Worm (Caenorhabditis elegans) whole organism, L1 larva: ENCODE results near the gene eng-1.

ENCODE experiments used
- C16A3.4 ChIP-seq: fragments of 150-350 bp; optimal IDR thresholded peaks from 2 replicates; lab custom pipeline; 2014; ENCODE audit warnings: missing biosample characterization, missing genetic modification characterization
- aha-1 ChIP-seq: fragments of 150-350 bp; optimal IDR thresholded peaks from 2 replicates; lab custom pipeline; 2014; ENCODE audit warnings: missing biosample characterization, missing genetic modification characterization
- alr-1 ChIP-seq: fragments of 200-800 bp; sonication (Bioruptor generic); optimal IDR thresholded peaks from 2 replicates; lab custom pipeline; 2018; ENCODE audit warnings: borderline replicate concordance, mild to moderate bottlenecking, missing genetic modification characterization, missing compliant biosample characterization
- aly-2 ChIP-seq: fragments of 150-350 bp; optimal IDR thresholded peaks from 2 replicates; lab custom pipeline; 2014; ENCODE audit warnings: missing biosample characterization, missing genetic modification characterization
- ama-1 ChIP-seq: fragments of 150-350 bp; optimal IDR thresholded peaks from 2 replicates; lab custom pipeline; 2014
- blmp-1 ChIP-seq: fragments of 150-350 bp; optimal IDR thresholded peaks from 2 replicates; lab custom pipeline; 2014; ENCODE audit warnings: missing biosample characterization, missing genetic modification characterization
- ceh-63 ChIP-seq: fragments of 200-800 bp; sonication (Bioruptor generic); optimal IDR thresholded peaks from 2 replicates; lab custom pipeline; 2018; ENCODE audit warnings: mild to moderate bottlenecking, missing genetic modification characterization, missing compliant biosample characterization
- ceh-8 ChIP-seq: fragments of 200-800 bp; sonication (Bioruptor generic); optimal IDR thresholded peaks from 2 replicates; lab custom pipeline; 2018; ENCODE audit warnings: mild to moderate bottlenecking, missing genetic modification characterization, moderate library complexity, missing compliant biosample characterization
- ceh-82 ChIP-seq, 3 experiments: fragments of 150-350 bp in 1 of 3; sonication (generic microtip) in 2 of 3; optimal IDR thresholded peaks; 2 replicates each; lab custom pipeline; 2014 to 2017; ENCODE audit warnings: missing biosample characterization in 3 of 3, missing genetic modification characterization in 3 of 3
- ceh-88 ChIP-seq: fragments of 200-800 bp; sonication (Bioruptor generic); IDR thresholded peaks from 2 replicates; pipeline ENCODE4 v1.3.6; 2022; ENCODE audit warnings: missing genetic modification characterization, missing compliant biosample characterization
- ces-1 ChIP-seq: fragments of 150-350 bp; optimal IDR thresholded peaks from 2 replicates; lab custom pipeline; 2014; ENCODE audit warnings: missing biosample characterization, missing genetic modification reagents, missing genetic modification characterization
- dpl-1 ChIP-seq, 3 experiments: fragments of 150-350 bp in 2 of 3; sonication (generic microtip) in 1 of 3; optimal IDR thresholded peaks; 2 replicates each; lab custom pipeline; 2014 to 2017; ENCODE audit warnings: missing biosample characterization in 3 of 3, missing genetic modification characterization in 3 of 3, missing genetic modification reagents in 3 of 3
- dsc-1 ChIP-seq: sonication (generic microtip); optimal IDR thresholded peaks from 2 replicates; lab custom pipeline; 2016; ENCODE audit warnings: mild to moderate bottlenecking, missing genetic modification characterization, missing compliant biosample characterization
- efl-1 ChIP-seq, 4 experiments: fragments of 150-350 bp; optimal IDR thresholded peaks in 3 of 4; peaks in 1 of 4; 1 replicate in 1 of 4; 2 replicates in 3 of 4; lab custom pipeline; 2014; ENCODE audit warnings: missing biosample characterization in 2 of 4, missing genetic modification characterization in 2 of 4, missing genetic modification reagents in 2 of 4
- elt-2 ChIP-seq: sonication (generic microtip); optimal IDR thresholded peaks from 2 replicates; lab custom pipeline; 2016; ENCODE audit warnings: missing genetic modification characterization, mild to moderate bottlenecking, inconsistent platforms, missing compliant biosample characterization, missing genetic modification reagents
- elt-3 ChIP-seq, 6 experiments: fragments of 150-350 bp in 1 of 6; sonication (generic microtip); optimal IDR thresholded peaks; 2 replicates each; lab custom pipeline; 2017 to 2018; ENCODE audit warnings: missing biosample characterization in 6 of 6, missing genetic modification characterization in 6 of 6, inconsistent platforms in 1 of 6
- ets-5 ChIP-seq: fragments of 200-800 bp; sonication (Bioruptor generic); IDR thresholded peaks from 2 replicates; pipeline ENCODE4 v1.3.6; 2022; ENCODE audit warnings: missing genetic modification characterization, missing compliant biosample characterization
- fkh-10 ChIP-seq: sonication (generic microtip); optimal IDR thresholded peaks from 2 replicates; lab custom pipeline; 2017; ENCODE audit warnings: missing biosample characterization, missing genetic modification reagents, missing genetic modification characterization
- fkh-8 ChIP-seq: sonication (generic microtip); optimal IDR thresholded peaks from 2 replicates; lab custom pipeline; 2016; ENCODE audit warnings: mild to moderate bottlenecking, missing genetic modification characterization, missing compliant biosample characterization
- grh-1 ChIP-seq: fragments of 200-800 bp; sonication (Bioruptor generic); IDR thresholded peaks from 2 replicates; pipeline ENCODE4 v1.3.6; 2022; ENCODE audit warnings: missing genetic modification reagents, missing genetic modification characterization, missing compliant biosample characterization
- hlh-17 ChIP-seq: fragments of 200-800 bp; sonication (Bioruptor generic); optimal IDR thresholded peaks from 2 replicates; lab custom pipeline; 2018; ENCODE audit warnings: missing genetic modification characterization, mild to moderate bottlenecking, missing compliant biosample characterization, moderate library complexity, borderline replicate concordance
- hlh-4 ChIP-seq: sonication (generic microtip); optimal IDR thresholded peaks from 2 replicates; lab custom pipeline; 2016; ENCODE audit warnings: mild to moderate bottlenecking, missing genetic modification characterization, missing compliant biosample characterization
- hpl-2 ChIP-seq: fragments of 150-350 bp; optimal IDR thresholded peaks from 2 replicates; lab custom pipeline; 2014; ENCODE audit warnings: missing biosample characterization, missing genetic modification reagents, missing genetic modification characterization
- isw-1 ChIP-seq: fragments of 200-800 bp; sonication (Bioruptor generic); IDR thresholded peaks from 2 replicates; pipeline ENCODE4 v1.3.6; 2022; ENCODE audit warnings: missing genetic modification characterization, missing compliant biosample characterization
- lin-14 ChIP-seq: fragments of 200-800 bp; sonication (Bioruptor generic); optimal IDR thresholded peaks from 2 replicates; lab custom pipeline; 2018; ENCODE audit warnings: mild to moderate bottlenecking, missing genetic modification characterization, moderate library complexity, missing compliant biosample characterization
- lin-15B ChIP-seq: fragments of 150-350 bp; sonication (generic microtip); optimal IDR thresholded peaks from 3 replicates; lab custom pipeline; 2014; ENCODE audit warnings: missing biosample characterization, missing genetic modification characterization
- lin-35 ChIP-seq, 2 experiments: fragments of 150-350 bp; optimal IDR thresholded peaks; 2 replicates each; lab custom pipeline; 2014; ENCODE audit warnings: missing biosample characterization in 2 of 2, missing genetic modification characterization in 2 of 2, missing genetic modification reagents in 2 of 2
- lin-39 ChIP-seq: fragments of 150-350 bp; optimal IDR thresholded peaks from 2 replicates; lab custom pipeline; 2014; ENCODE audit warnings: missing biosample characterization, missing genetic modification reagents, missing genetic modification characterization
- lsy-2 ChIP-seq, 2 experiments: fragments of 150-350 bp; optimal IDR thresholded peaks; 2 replicates each; lab custom pipeline; 2014; ENCODE audit warnings: missing biosample characterization in 2 of 2, missing genetic modification characterization in 2 of 2
- mab-9 ChIP-seq: fragments of 200-800 bp; sonication (Bioruptor generic); IDR thresholded peaks from 2 replicates; pipeline ENCODE4 v1.3.6; 2022; ENCODE audit warnings: missing genetic modification reagents, missing genetic modification characterization, missing compliant biosample characterization
- mdl-1 ChIP-seq, 2 experiments: fragments of 150-350 bp; optimal IDR thresholded peaks; 2 replicates each; lab custom pipeline; 2014 to 2017; ENCODE audit warnings: missing biosample characterization in 2 of 2, missing genetic modification characterization in 2 of 2, inconsistent platforms in 1 of 2
- mep-1 ChIP-seq: fragments of 150-350 bp; optimal IDR thresholded peaks from 2 replicates; lab custom pipeline; 2014; ENCODE audit warnings: missing biosample characterization, missing genetic modification characterization
- nhr-19 ChIP-seq: fragments of 200-800 bp; sonication (Bioruptor generic); conservative IDR thresholded peaks from 2 replicates; pipeline ENCODE4 v1.3.6; 2022; ENCODE audit warnings: missing genetic modification characterization, missing compliant biosample characterization
- nhr-20 ChIP-seq: sonication (generic microtip); optimal IDR thresholded peaks from 2 replicates; lab custom pipeline; 2016; ENCODE audit warnings: mild to moderate bottlenecking, missing genetic modification characterization, missing compliant biosample characterization
- nhr-47 ChIP-seq: sonication (generic microtip); optimal IDR thresholded peaks from 2 replicates; lab custom pipeline; 2016; ENCODE audit warnings: mild to moderate bottlenecking, missing genetic modification characterization, moderate library complexity, missing compliant biosample characterization
- nhr-71 ChIP-seq: sonication (generic microtip); optimal IDR thresholded peaks from 2 replicates; lab custom pipeline; 2016; ENCODE audit warnings: mild to moderate bottlenecking, missing genetic modification characterization, moderate library complexity, missing compliant biosample characterization
- nhr-76 ChIP-seq: sonication (generic microtip); optimal IDR thresholded peaks from 2 replicates; lab custom pipeline; 2017; ENCODE audit warnings: missing biosample characterization, missing genetic modification characterization
- nhr-77 ChIP-seq: fragments of 150-350 bp; optimal IDR thresholded peaks from 2 replicates; lab custom pipeline; 2014; ENCODE audit warnings: missing biosample characterization, missing genetic modification characterization
- nhr-84 ChIP-seq: sonication (generic microtip); optimal IDR thresholded peaks from 2 replicates; lab custom pipeline; 2017; ENCODE audit warnings: missing biosample characterization, missing genetic modification characterization
- nhr-85 ChIP-seq: sonication (generic microtip); peaks from one replicate; lab custom pipeline; 2016; ENCODE audit warnings: missing genetic modification characterization, inconsistent platforms, missing compliant biosample characterization
- nhr-90 ChIP-seq: sonication (generic microtip); optimal IDR thresholded peaks from 2 replicates; lab custom pipeline; 2016; ENCODE audit warnings: mild to moderate bottlenecking, missing genetic modification characterization, missing compliant biosample characterization; ENCODE audit not compliant: poor library complexity
- pax-3 ChIP-seq: fragments of 200-800 bp; sonication (Bioruptor generic); optimal IDR thresholded peaks from 2 replicates; lab custom pipeline; 2018; ENCODE audit warnings: mild to moderate bottlenecking, missing genetic modification characterization, moderate library complexity, missing compliant biosample characterization
- pqm-1 ChIP-seq: sonication (generic microtip); optimal IDR thresholded peaks from 3 replicates; lab custom pipeline; 2017; ENCODE audit warnings: missing biosample characterization, missing genetic modification characterization
- skn-1 ChIP-seq: fragments of 150-350 bp; optimal IDR thresholded peaks from 2 replicates; lab custom pipeline; 2014; ENCODE audit warnings: missing biosample characterization, missing genetic modification characterization
- snu-23 ChIP-seq: sonication (generic microtip); optimal IDR thresholded peaks from 2 replicates; lab custom pipeline; 2016; ENCODE audit warnings: missing genetic modification characterization, missing compliant biosample characterization
- sptf-1 ChIP-seq: fragments of 150-350 bp; optimal IDR thresholded peaks from 2 replicates; lab custom pipeline; 2014; ENCODE audit warnings: missing biosample characterization, missing genetic modification characterization
- tbx-2 ChIP-seq: sonication (generic microtip); optimal IDR thresholded peaks from 2 replicates; lab custom pipeline; 2016; ENCODE audit warnings: missing genetic modification characterization, missing compliant biosample characterization
- unc-130 ChIP-seq: fragments of 150-350 bp; optimal IDR thresholded peaks from 2 replicates; lab custom pipeline; 2017; ENCODE audit warnings: missing biosample characterization, missing genetic modification characterization, inconsistent platforms
- unc-30 ChIP-seq: sonication (generic microtip); optimal IDR thresholded peaks from 2 replicates; lab custom pipeline; 2017; ENCODE audit warnings: missing biosample characterization, missing genetic modification characterization
- unc-62 ChIP-seq: fragments of 150-350 bp; optimal IDR thresholded peaks from 2 replicates; lab custom pipeline; 2014; ENCODE audit warnings: missing biosample characterization, missing genetic modification reagents, missing genetic modification characterization

The eng-1 gene

DNA sequence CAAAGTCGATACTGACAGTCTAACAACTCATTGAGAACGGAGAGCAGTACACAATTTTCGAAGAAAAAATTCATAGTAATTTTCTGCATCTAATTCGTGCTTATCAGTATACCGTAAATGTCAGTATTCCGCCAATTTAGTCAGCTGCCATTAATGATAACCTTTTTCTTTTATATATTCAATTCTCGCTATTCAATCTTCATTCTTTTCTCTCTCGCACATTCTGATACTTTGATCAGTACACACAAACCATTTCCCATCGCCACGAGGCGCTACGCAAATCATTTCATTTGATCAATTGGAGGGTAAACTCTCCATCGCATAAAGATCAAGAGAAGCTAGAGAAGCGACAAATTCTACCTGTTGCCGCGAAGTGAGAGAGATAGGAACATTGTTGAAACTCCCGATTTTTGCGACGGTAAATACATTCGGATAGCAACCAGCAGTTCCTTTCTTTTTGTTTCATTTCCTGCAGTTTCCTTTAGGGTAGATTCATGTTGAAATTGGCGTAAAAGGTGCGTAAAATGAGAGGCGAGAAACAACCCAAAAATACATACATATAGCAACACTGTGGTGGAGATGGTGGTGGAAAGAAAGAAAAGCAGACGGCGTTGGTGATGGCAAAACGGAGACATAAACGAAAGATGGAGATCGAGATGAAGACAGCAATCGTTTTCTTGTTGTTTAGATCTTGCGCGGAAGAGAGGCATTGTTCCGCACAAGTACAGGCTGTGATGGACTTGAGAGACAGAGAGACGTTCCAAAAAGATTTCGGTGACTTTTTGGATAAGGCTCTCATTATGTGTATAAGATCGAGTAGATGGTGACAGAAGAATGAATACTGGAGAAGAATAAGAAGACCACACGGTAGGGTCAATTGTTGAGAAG lies 29.9 kb downstream of the eng-1 start:
- no peak for TF ChIP-seq sptf-1
- no peak for TF ChIP-seq ets-5 (GFP tag; lab: Robert Waterston, UW)
- TF ChIP-seq nhr-85: peak; percentile 79
- peak; percentile 66 for TF ChIP-seq tbx-2
- TF ChIP-seq ceh-63: no peak
- TF ChIP-seq dsc-1 (tag; lab: Kevin White, UChicago): no peak
- TF ChIP-seq ceh-88 (GFP tag; lab: Robert Waterston, UW): no peak
- peak; percentile 46 for TF ChIP-seq nhr-19 (GFP tag; lab: Robert Waterston, UW)
- TF ChIP-seq lin-39 (tag; lab: Kevin White, UChicago): no peak
- TF ChIP-seq lin-35 (GFP tag; optimal IDR thresholded peaks at IDR 0.05; lab: Kevin White, UChicago): peak in 1 of 2 experiments; percentile 61
- TF ChIP-seq ces-1 (GFP tag; lab: Kevin White, UChicago): no peak
- TF ChIP-seq mab-9 (GFP tag; lab: Robert Waterston, UW): no peak
- no peak for TF ChIP-seq unc-62 (GFP tag; lab: Kevin White, UChicago)
- no peak for TF ChIP-seq ceh-8 (GFP tag; lab: Kevin White, UChicago)
- TF ChIP-seq pqm-1: no peak
- TF ChIP-seq aha-1 (tag; lab: Kevin White, UChicago): no peak
- TF ChIP-seq isw-1: no peak
- peak; percentile 62 for TF ChIP-seq nhr-90 (tag; lab: Kevin White, UChicago)
- no peak for TF ChIP-seq hpl-2
- TF ChIP-seq lsy-2 (tag; optimal IDR thresholded peaks at IDR 0.05; lab: Kevin White, UChicago): peak in 1 of 2 experiments; percentile 46
- peak; percentile 18 for TF ChIP-seq nhr-47 (tag; lab: Kevin White, UChicago)
- TF ChIP-seq efl-1 (optimal IDR thresholded peaks at IDR 0.05; lab: Kevin White, UChicago): peak in 1 of 2 experiments; percentile 1
- no peak for TF ChIP-seq efl-1 (GFP tag; optimal IDR thresholded peaks at IDR 0.05 in 1 of 2; lab: Kevin White, UChicago)
- peak; percentile 71 for TF ChIP-seq nhr-20 (tag; lab: Kevin White, UChicago)
- no peak for TF ChIP-seq fkh-8 (tag; lab: Kevin White, UChicago)
- no peak for TF ChIP-seq aly-2
- no peak for TF ChIP-seq lin-15B
- no peak for TF ChIP-seq hlh-4 (tag; lab: Kevin White, UChicago)
- peak; percentile 72 for TF ChIP-seq lin-14 (GFP tag; lab: Kevin White, UChicago)
- TF ChIP-seq mdl-1 (tag; optimal IDR thresholded peaks at IDR 0.05; lab: Kevin White, UChicago): peak in 1 of 2 experiments; percentile 84
- no peak for TF ChIP-seq nhr-84 (tag; lab: Kevin White, UChicago)
- TF ChIP-seq fkh-10 (GFP tag; lab: Kevin White, UChicago): no peak
- TF ChIP-seq grh-1 (GFP tag; lab: Robert Waterston, UW): no peak
- TF ChIP-seq blmp-1: peak; percentile 83
- TF ChIP-seq elt-3 (tag; optimal IDR thresholded peaks at IDR 0.05; lab: Kevin White, UChicago): peak in 5 of 6 experiments; percentile 14 to 76 (median 54)
- peak; percentile 66 for TF ChIP-seq snu-23 (GFP tag; lab: Kevin White, UChicago)
- TF ChIP-seq pax-3 (tag; lab: Kevin White, UChicago): peak; percentile 54
- TF ChIP-seq nhr-77 (tag; lab: Kevin White, UChicago): peak; percentile 66
- TF ChIP-seq mep-1 (tag; lab: Kevin White, UChicago): peak; percentile 25
- peak; percentile 70 for TF ChIP-seq ama-1 (lab: Kevin White, UChicago)
- TF ChIP-seq C16A3.4: peak; percentile 52
- TF ChIP-seq unc-30 (tag; lab: Kevin White, UChicago): no peak
- peak; percentile 76 for TF ChIP-seq nhr-71 (tag; lab: Kevin White, UChicago)
- peak; percentile 51 for TF ChIP-seq unc-130
- TF ChIP-seq ceh-82 (tag; optimal IDR thresholded peaks at IDR 0.05; lab: Kevin White, UChicago): peak in 1 of 3 experiments; percentile 18
- no peak for TF ChIP-seq dpl-1 (GFP tag; optimal IDR thresholded peaks at IDR 0.05; lab: Kevin White, UChicago)
- no peak for TF ChIP-seq alr-1 (tag; lab: Kevin White, UChicago)
- TF ChIP-seq skn-1 (tag; lab: Kevin White, UChicago): no peak
- TF ChIP-seq nhr-76: no peak
- peak; percentile 74 for TF ChIP-seq elt-2 (tag; lab: Kevin White, UChicago)
- no peak for TF ChIP-seq hlh-17 (GFP tag; lab: Kevin White, UChicago)
